Fruit fly (Drosophila melanogaster): ENCODE measurements around the gene Tsp.

The Tsp gene

dm6 chr2L:6693794-6694254 lies 15.1 kb downstream of the Tsp start (continued):
- TF ChIP-seq CG2875 (GFP tag; optimal IDR thresholded peaks at IDR 0.05) (peak; percentile 50), danr (GFP tag; IDR thresholded peaks at IDR 0.05) (0 out of 2 replicates have a peak, but pooled peaks have one; percentile 28), bcd (GFP tag; optimal IDR thresholded peaks at IDR 0.05) (peak; percentile 27), CG2712 (tag; optimal IDR thresholded peaks at IDR 0.05) (peak; percentile 77), CG16863 (GFP tag; optimal IDR thresholded peaks at IDR 0.05) (no peak), gt (GFP tag; IDR thresholded peaks at IDR 0.05) (no peak), ftz-f1 (GFP tag; optimal IDR thresholded peaks at IDR 0.05) (no peak), CG5953 (GFP tag; IDR thresholded peaks at IDR 0.05) (no peak), Dp (GFP tag; optimal IDR thresholded peaks at IDR 0.05) (no peak), CG4328 (GFP tag; optimal IDR thresholded peaks at IDR 0.05) (no peak), Fer1 (GFP tag; optimal IDR thresholded peaks at IDR 0.05) (no peak), Sox102F (GFP tag; optimal IDR thresholded peaks at IDR 0.05) (peak; percentile 53), ERR (GFP tag; optimal IDR thresholded peaks at IDR 0.05) (no peak), CG1024 (GFP tag; IDR thresholded peaks at IDR 0.05) (no peak), CG4707 (GFP tag; optimal IDR thresholded peaks at IDR 0.05) (no peak), Lpt (GFP tag; optimal IDR thresholded peaks at IDR 0.05) (no peak), Tbp (GFP tag; optimal IDR thresholded peaks at IDR 0.05) (no peak), Rx (GFP tag; IDR thresholded peaks at IDR 0.05) (no peak), gem (tag; optimal IDR thresholded peaks at IDR 0.05) (peak; percentile 77), chn (GFP tag; optimal IDR thresholded peaks at IDR 0.05) (no peak), Nf-YC (tag; optimal IDR thresholded peaks at IDR 0.05) (peak; percentile 36), CG14965 (GFP tag; optimal IDR thresholded peaks at IDR 0.05; ENCODE audit: borderline replicate concordance) (no peak), Nf-YB (GFP tag; optimal IDR thresholded peaks at IDR 0.05) (peak; percentile 37), CG7357 (GFP tag; IDR thresholded peaks at IDR 0.05) (no peak), CG6254 (GFP tag; optimal IDR thresholded peaks at IDR 0.05) (peak; percentile 31), repo (GFP tag; optimal IDR thresholded peaks at IDR 0.05) (no peak), Lhr (GFP tag; optimal IDR thresholded peaks at IDR 0.05) (no peak), CG15479 (GFP tag; optimal IDR thresholded peaks at IDR 0.05) (no peak), toy (GFP tag; IDR thresholded peaks at IDR 0.05) (no peak), stc (GFP tag; IDR thresholded peaks at IDR 0.05) (no peak), disco-r (GFP tag; optimal IDR thresholded peaks at IDR 0.05) (no peak), sens-2 (GFP tag; IDR thresholded peaks at IDR 0.05) (no peak), CG17568 (GFP tag; optimal IDR thresholded peaks at IDR 0.05) (no peak), hth (optimal IDR thresholded peaks at IDR 0.05) (no peak), tap (tag; optimal IDR thresholded peaks at IDR 0.05) (peak; percentile 49), Eip74EF (GFP tag; optimal IDR thresholded peaks at IDR 0.05) (peak in 1 of 2 experiments; percentile 68), Chrac-16 (GFP tag; optimal IDR thresholded peaks at IDR 0.05) (no peak), CG18619 (GFP tag; optimal IDR thresholded peaks at IDR 0.05) (peak; percentile 45), GATAe (GFP tag; conservative IDR thresholded peaks at IDR 0.05) (no peak), az2 (GFP tag; optimal IDR thresholded peaks at IDR 0.05) (peak; percentile 37), CG31441 (GFP tag; IDR thresholded peaks at IDR 0.05) (peak; percentile 70), Dek (tag; optimal IDR thresholded peaks at IDR 0.05) (no peak), CG6854 (GFP tag; optimal IDR thresholded peaks at IDR 0.05) (peak; percentile 36), fd3F (GFP tag; optimal IDR thresholded peaks at IDR 0.05) (no peak), CG6813 (GFP tag; optimal IDR thresholded peaks at IDR 0.05) (no peak), CG15073 (GFP tag; optimal IDR thresholded peaks at IDR 0.05) (no peak), Nf-YA (GFP tag; IDR thresholded peaks at IDR 0.05) (no peak), bsh (GFP tag; optimal IDR thresholded peaks at IDR 0.05) (peak; percentile 47 to 58), CG10209 (GFP tag; optimal IDR thresholded peaks at IDR 0.05) (peak; percentile 48), Neu2 (GFP tag; optimal IDR thresholded peaks at IDR 0.05; ENCODE audit: borderline replicate concordance) (no peak)
